Fruit fly (Drosophila melanogaster) whole organism, embryonic: ENCODE data around the gene jet.
A peak's percentile ranks its signal among the peaks of the same experiment; 100 is the strongest.

ENCODE experiments used
- Ada2b ChIP-seq: fragments of 200-800 bp; sonication (Bioruptor generic); IDR thresholded peaks from 2 replicates; pipeline ENCODE4 v1.3.6; 2022; ENCODE audit warnings: missing biosample characterization, missing genetic modification characterization
- Atf6 ChIP-seq: fragments of 200-800 bp; sonication (Bioruptor generic); IDR thresholded peaks from 2 replicates; pipeline ENCODE4 v1.3.6; 2022; ENCODE audit warnings: missing biosample characterization, missing genetic modification characterization
- CG10366 ChIP-seq: fragments of 200-800 bp; sonication (Bioruptor generic); IDR thresholded peaks from 2 replicates; pipeline ENCODE4 v1.3.6; 2022; ENCODE audit warnings: missing biosample characterization, missing genetic modification characterization
- CG11247 ChIP-seq: fragments of 200-800 bp; sonication (Bioruptor generic); IDR thresholded peaks from 2 replicates; pipeline ENCODE4 v1.3.6; 2022; ENCODE audit warnings: missing biosample characterization, missing genetic modification characterization
- CG12104 ChIP-seq: fragments of 200-800 bp; sonication (Bioruptor generic); optimal IDR thresholded peaks from 3 replicates; lab custom pipeline; 2016; ENCODE audit warnings: missing biosample characterization, missing genetic modification characterization
- CG12391 ChIP-seq: fragments of 200-800 bp; sonication (Bioruptor generic); optimal IDR thresholded peaks from 3 replicates; lab custom pipeline; 2018; ENCODE audit warnings: missing biosample characterization, mild to moderate bottlenecking, missing genetic modification characterization, moderate library complexity
- CG14050 ChIP-seq: fragments of 200-800 bp; sonication (Bioruptor generic); IDR thresholded peaks from 3 replicates; pipeline ENCODE4 v1.3.6; 2022; ENCODE audit warnings: missing biosample characterization, missing genetic modification characterization
- CG15696 ChIP-seq: fragments of 200-800 bp; sonication (Bioruptor generic); optimal IDR thresholded peaks from 2 replicates; lab custom pipeline; 2019; ENCODE audit warnings: missing biosample characterization, mild to moderate bottlenecking, missing genetic modification characterization, moderate library complexity
- CG17186 ChIP-seq: fragments of 200-800 bp; sonication (Bioruptor generic); optimal IDR thresholded peaks from 3 replicates; lab custom pipeline; 2017; ENCODE audit warnings: missing biosample characterization, missing genetic modification reagents, missing genetic modification characterization
- CG17328 ChIP-seq: fragments of 200-800 bp; sonication (Bioruptor generic); IDR thresholded peaks from 2 replicates; pipeline ENCODE4 v1.3.6; 2022; ENCODE audit warnings: missing biosample characterization, missing genetic modification characterization
- CG1792 ChIP-seq: fragments of 200-800 bp; sonication (Bioruptor generic); optimal IDR thresholded peaks from 2 replicates; lab custom pipeline; 2016; ENCODE audit warnings: missing biosample characterization, missing genetic modification characterization
- CG34224 ChIP-seq: fragments of 200-800 bp; sonication (Bioruptor generic); IDR thresholded peaks from 3 replicates; pipeline ENCODE4 v1.3.6; 2022; ENCODE audit warnings: missing biosample characterization, missing genetic modification characterization; ENCODE audit not compliant: partially characterized antibody
- CG34422 ChIP-seq: fragments of 200-800 bp; sonication (Bioruptor generic); IDR thresholded peaks from 3 replicates; pipeline ENCODE4 v1.3.6; 2022; ENCODE audit warnings: missing biosample characterization, missing genetic modification characterization
- CG3995 ChIP-seq: fragments of 200-800 bp; sonication (Bioruptor generic); optimal IDR thresholded peaks from 3 replicates; lab custom pipeline; 2016; ENCODE audit warnings: missing biosample characterization, missing genetic modification characterization
- CG4730 ChIP-seq: fragments of 200-800 bp; sonication (Bioruptor generic); IDR thresholded peaks from 2 replicates; pipeline ENCODE4 v1.3.6; 2022; ENCODE audit warnings: missing biosample characterization, missing genetic modification characterization
- CG4854 ChIP-seq: fragments of 200-800 bp; sonication (Bioruptor generic); optimal IDR thresholded peaks from 2 replicates; lab custom pipeline; 2016; ENCODE audit warnings: missing biosample characterization, missing genetic modification characterization, inconsistent platforms
- CG5245 ChIP-seq: fragments of 200-800 bp; sonication (Bioruptor generic); optimal IDR thresholded peaks from 3 replicates; lab custom pipeline; 2016; ENCODE audit warnings: missing biosample characterization, missing genetic modification characterization
- CG8388 ChIP-seq: fragments of 200-800 bp; sonication (Bioruptor generic); optimal IDR thresholded peaks from 2 replicates; lab custom pipeline; 2019; ENCODE audit warnings: missing biosample characterization, mild to moderate bottlenecking, missing genetic modification characterization, moderate library complexity
- CG9437 ChIP-seq: fragments of 200-800 bp; sonication (Bioruptor generic); optimal IDR thresholded peaks from 2 replicates; lab custom pipeline; 2018; ENCODE audit warnings: missing biosample characterization, mild to moderate bottlenecking, missing genetic modification characterization
- CG9609 ChIP-seq: fragments of 200-800 bp; sonication (Bioruptor generic); optimal IDR thresholded peaks from 3 replicates; lab custom pipeline; 2016; ENCODE audit warnings: missing biosample characterization, missing genetic modification characterization
- Deaf1 ChIP-seq: fragments of 200-800 bp; optimal IDR thresholded peaks from 3 replicates; lab custom pipeline; 2019; ENCODE audit warnings: missing biosample characterization, mild to moderate bottlenecking, missing genetic modification characterization, moderate library complexity
- Doc3 ChIP-seq: fragments of 200-800 bp; sonication (Bioruptor generic); IDR thresholded peaks from 3 replicates; pipeline ENCODE4 v1.3.6; 2022; ENCODE audit warnings: missing biosample characterization, missing genetic modification characterization; ENCODE audit not compliant: partially characterized antibody
- E2f1 ChIP-seq: fragments of 200-800 bp; sonication (Bioruptor generic); IDR thresholded peaks from 2 replicates; pipeline ENCODE4 v1.3.6; 2022; ENCODE audit warnings: missing biosample characterization, missing genetic modification characterization
- Hr78 ChIP-seq, 2 experiments: fragments of 200-800 bp in 1 of 2; fragments of >200 bp in 1 of 2; sonication (Bioruptor generic) in 1 of 2; optimal IDR thresholded peaks; 2 replicates each; lab custom pipeline; 2017 to 2019; ENCODE audit warnings: missing biosample characterization in 2 of 2, missing genetic modification characterization in 2 of 2, mild to moderate bottlenecking in 1 of 2, moderate library complexity in 1 of 2
- MTF-1 ChIP-seq: fragments of 200-800 bp; sonication (Bioruptor generic); optimal IDR thresholded peaks from 2 replicates; lab custom pipeline; 2018; ENCODE audit warnings: missing biosample characterization, mild to moderate bottlenecking, missing genetic modification characterization, borderline replicate concordance
- Oaz ChIP-seq: fragments of 200-800 bp; sonication (Bioruptor generic); IDR thresholded peaks from 2 replicates; pipeline ENCODE4 v1.3.6; 2022; ENCODE audit warnings: missing biosample characterization, missing genetic modification characterization
- Sox102F ChIP-seq: fragments of 200-800 bp; sonication (Bioruptor generic); optimal IDR thresholded peaks from 2 replicates; lab custom pipeline; 2018; ENCODE audit warnings: missing biosample characterization, mild to moderate bottlenecking, missing genetic modification characterization, moderate library complexity
- Spps ChIP-seq: fragments of 200-800 bp; sonication (Bioruptor generic); optimal IDR thresholded peaks from 2 replicates; lab custom pipeline; 2018; ENCODE audit warnings: missing biosample characterization, mild to moderate bottlenecking, missing genetic modification characterization
- abd-A ChIP-seq: fragments of 200-800 bp; sonication (Bioruptor generic); optimal IDR thresholded peaks from 3 replicates; lab custom pipeline; 2019; ENCODE audit warnings: missing biosample characterization, mild to moderate bottlenecking, missing genetic modification characterization, moderate library complexity
- aop ChIP-seq: fragments of 200-800 bp; sonication (Bioruptor generic); IDR thresholded peaks from 2 replicates; pipeline ENCODE4 v1.3.6; 2022; ENCODE audit warnings: missing biosample characterization, missing genetic modification characterization
- ara ChIP-seq: fragments of 200-800 bp; sonication (Bioruptor generic); IDR thresholded peaks from 2 replicates; pipeline ENCODE4 v1.3.6; 2022; ENCODE audit warnings: missing biosample characterization, missing genetic modification characterization
- cg ChIP-seq: fragments of 200-800 bp; sonication (Bioruptor generic); optimal IDR thresholded peaks from 3 replicates; lab custom pipeline; 2019; ENCODE audit warnings: missing biosample characterization, mild to moderate bottlenecking, missing genetic modification characterization, moderate library complexity
- danr ChIP-seq: fragments of 200-800 bp; sonication (Bioruptor generic); IDR thresholded peaks from 2 replicates; pipeline ENCODE4 v1.3.6; 2022; ENCODE audit warnings: missing biosample characterization, missing genetic modification characterization
- fru ChIP-seq: fragments of >200 bp; optimal IDR thresholded peaks from 2 replicates; lab custom pipeline; 2017
- gem ChIP-seq: fragments of 200-800 bp; sonication (Bioruptor generic); optimal IDR thresholded peaks from 2 replicates; lab custom pipeline; 2019; ENCODE audit warnings: missing biosample characterization, mild to moderate bottlenecking, missing genetic modification characterization, moderate library complexity
- grn ChIP-seq: fragments of 200-800 bp; sonication (Bioruptor generic); optimal IDR thresholded peaks from 3 replicates; lab custom pipeline; 2017; ENCODE audit warnings: missing biosample characterization, missing genetic modification characterization
- gro ChIP-seq: fragments of 200-800 bp; sonication (Bioruptor generic); optimal IDR thresholded peaks from 2 replicates; lab custom pipeline; 2016; ENCODE audit warnings: missing biosample characterization, missing genetic modification characterization
- h ChIP-seq: fragments of >200 bp; optimal IDR thresholded peaks from 2 replicates; lab custom pipeline; 2017
- hb ChIP-seq: fragments of 200-800 bp; sonication (Bioruptor generic); IDR thresholded peaks from 3 replicates; pipeline ENCODE4 v1.3.6; 2022; ENCODE audit warnings: missing biosample characterization, missing genetic modification characterization; ENCODE audit not compliant: partially characterized antibody
- ken ChIP-seq: fragments of 200-800 bp; sonication (Bioruptor generic); IDR thresholded peaks from 3 replicates; pipeline ENCODE4 v1.3.6; 2022; ENCODE audit warnings: missing biosample characterization, missing genetic modification characterization
- nmo ChIP-seq: fragments of 200-800 bp; sonication (Bioruptor generic); optimal IDR thresholded peaks from 2 replicates; lab custom pipeline; 2018; ENCODE audit warnings: missing biosample characterization, mild to moderate bottlenecking, missing genetic modification characterization, moderate library complexity
- p53 ChIP-seq: fragments of 200-800 bp; sonication (Bioruptor generic); optimal IDR thresholded peaks from 2 replicates; lab custom pipeline; 2016; ENCODE audit warnings: missing biosample characterization, missing genetic modification characterization
- prd ChIP-seq, 3 experiments: fragments of >200 bp in 2 of 3; fragments of 200-800 bp in 1 of 3; sonication (Bioruptor generic) in 1 of 3; optimal IDR thresholded peaks in 2 of 3; IDR thresholded peaks in 1 of 3; 2 replicates in 2 of 3; 3 replicates in 1 of 3; pipeline versions ENCODE4 v1.3.6 to Lab custom; 2017 to 2022; ENCODE audit warnings: missing biosample characterization in 1 of 3, missing genetic modification characterization in 1 of 3
- pum ChIP-seq: fragments of 200-800 bp; sonication (Bioruptor generic); optimal IDR thresholded peaks from 2 replicates; lab custom pipeline; 2016; ENCODE audit warnings: missing biosample characterization, missing genetic modification characterization
- sc ChIP-seq, 3 experiments: fragments of >200 bp in 2 of 3; fragments of 200-800 bp in 1 of 3; sonication (Bioruptor generic) in 1 of 3; optimal IDR thresholded peaks; 2 replicates in 2 of 3; 3 replicates in 1 of 3; lab custom pipeline; 2017; ENCODE audit warnings: mild to moderate bottlenecking in 1 of 3, missing biosample characterization in 1 of 3, missing genetic modification characterization in 1 of 3, missing genetic modification reagents in 1 of 3
- trem ChIP-seq: fragments of 200-800 bp; optimal IDR thresholded peaks from 3 replicates; lab custom pipeline; 2019; ENCODE audit warnings: missing biosample characterization, mild to moderate bottlenecking, missing genetic modification characterization, moderate library complexity
- zen2 ChIP-seq: fragments of 200-800 bp; sonication (Bioruptor generic); IDR thresholded peaks from 3 replicates; pipeline ENCODE4 v1.3.6; 2022; ENCODE audit warnings: missing biosample characterization, missing genetic modification characterization; ENCODE audit not compliant: partially characterized antibody
- zfh2 ChIP-seq: fragments of 200-800 bp; sonication (Bioruptor generic); optimal IDR thresholded peaks from 2 replicates; lab custom pipeline; 2016; ENCODE audit warnings: missing biosample characterization, missing genetic modification characterization

The jet gene

dm6 chr2L:4997401-4998259 lies 48.0 kb upstream of the jet start (continued):
- TF ChIP-seq CG14050 (GFP tag; lab: Robert Waterston, UW) (peak; percentile 99), Spps (tag; lab: Kevin White, UChicago) (peak; percentile 98), E2f1 (peak; percentile 99), Sox102F (GFP tag; lab: Kevin White, UChicago) (peak; percentile 99), Atf6 (GFP tag; lab: Robert Waterston, UW) (peak; percentile 99), CG11247 (GFP tag; lab: Robert Waterston, UW) (peak; percentile 99), zen2 (peak; percentile 43; the same call in 1 of the 3 replicates), CG4854 (GFP tag; lab: Kevin White, UChicago) (peak; percentile 98), MTF-1 (GFP tag; lab: Kevin White, UChicago) (peak; percentile 98), Ada2b (GFP tag; lab: Robert Waterston, UW) (peak; percentile 99), CG15696 (tag; lab: Kevin White, UChicago) (peak; percentile 97), CG12391 (tag; lab: Kevin White, UChicago) (peak; percentile 99), trem (tag; lab: Kevin White, UChicago) (peak; percentile 97), CG9437 (GFP tag; lab: Kevin White, UChicago) (peak; percentile 97), Deaf1 (tag; lab: Kevin White, UChicago) (peak; percentile 98), danr (peak; percentile 99), p53 (peak; percentile 98), CG9609 (peak; percentile 99), abd-A (tag; lab: Kevin White, UChicago) (peak; percentile 96), gro (GFP tag; lab: Kevin White, UChicago) (peak; percentile 99), CG8388 (GFP tag; lab: Kevin White, UChicago) (peak; percentile 98), CG17328 (peak; percentile 99), grn (GFP tag; lab: Kevin White, UChicago) (peak; percentile 94), CG12104 (GFP tag; lab: Kevin White, UChicago) (peak; percentile 98), Oaz (GFP tag; lab: Robert Waterston, UW) (peak; percentile 98), CG10366 (GFP tag; lab: Robert Waterston, UW) (peak; percentile 99), zfh2 (GFP tag; lab: Kevin White, UChicago) (peak; percentile 99), Hr78 (GFP tag; optimal IDR thresholded peaks at IDR 0.05; lab: Kevin White, UChicago) (peak in 1 of 2 experiments; percentile 97), gem (tag; lab: Kevin White, UChicago) (peak; percentile 100), CG1792 (GFP tag; lab: Kevin White, UChicago) (peak; percentile 99), hb (GFP tag; lab: Robert Waterston, UW) (peak; percentile 81; the same call in 1 of the 3 replicates), nmo (GFP tag; lab: Kevin White, UChicago) (peak; percentile 99), CG3995 (GFP tag; lab: Kevin White, UChicago) (peak; percentile 82), cg (peak; percentile 15), ara (GFP tag; lab: Robert Waterston, UW) (peak; percentile 99), h (lab: Kevin White, UChicago) (no peak), Doc3 (GFP tag; lab: Robert Waterston, UW) (no peak; the same call in 2 of the 3 replicates), CG4730 (GFP tag; lab: Robert Waterston, UW) (peak; percentile 99), ken (GFP tag; lab: Robert Waterston, UW) (peak; percentile 99), sc (optimal IDR thresholded peaks at IDR 0.05; lab: Kevin White, UChicago) (no peak), sc (GFP tag; optimal IDR thresholded peaks at IDR 0.05; lab: Kevin White, UChicago) (peak; percentile 99), CG17186 (GFP tag; lab: Kevin White, UChicago) (peak; percentile 97), CG34224 (no peak), aop (GFP tag; lab: Robert Waterston, UW) (peak; percentile 96), prd (optimal IDR thresholded peaks at IDR 0.05; lab: Kevin White, UChicago) (no peak), prd (GFP tag; IDR thresholded peaks at IDR 0.05; lab: Robert Waterston, UW) (peak; percentile 99), CG5245 (peak; percentile 99), pum (GFP tag; lab: Kevin White, UChicago) (peak; percentile 99), CG34422 (GFP tag; lab: Robert Waterston, UW) (peak; percentile 100), fru (no peak)
